Fruit fly (Drosophila melanogaster): ENCODE results near the gene glo.

DNA sequence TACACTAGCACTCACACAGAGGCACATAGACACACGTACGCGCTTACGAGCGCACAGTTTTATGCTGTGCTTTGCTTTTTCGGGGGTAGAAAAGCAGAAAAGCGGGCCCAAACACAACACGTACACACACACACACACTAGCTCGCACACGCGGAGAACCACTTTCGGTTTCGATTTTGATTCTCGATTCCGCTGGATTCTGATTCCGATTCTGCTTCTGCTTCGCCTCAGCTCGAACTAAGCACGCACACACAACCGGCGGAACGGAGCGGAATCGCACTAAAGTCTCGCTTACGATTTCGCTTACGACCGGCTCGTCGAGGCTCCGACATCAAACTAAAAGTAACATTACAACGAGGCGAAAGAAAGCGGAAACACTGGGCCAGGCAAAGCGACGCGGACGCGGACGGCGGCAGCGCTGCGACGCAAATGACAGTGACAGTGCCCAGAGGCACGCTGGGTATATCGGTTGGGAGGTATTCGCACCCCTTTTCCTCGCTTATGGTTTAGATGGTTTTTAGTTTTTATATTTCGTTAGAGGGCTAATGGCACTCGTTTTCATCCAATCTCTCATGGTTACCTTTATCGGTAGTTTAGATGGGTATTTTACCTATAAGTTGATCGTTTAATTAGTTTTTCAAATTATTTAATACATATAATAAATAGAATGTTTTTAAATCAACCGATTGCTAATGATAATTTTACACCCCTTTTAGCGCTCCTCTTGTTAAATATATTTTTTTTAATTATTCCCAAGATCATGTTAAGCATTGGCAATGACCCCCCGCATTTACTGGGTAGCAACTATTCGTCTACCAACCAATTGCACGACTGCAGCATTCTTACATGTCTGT is 41.0 kb downstream of the glo start:
- TF ChIP-seq CG14655 (GFP tag; optimal IDR thresholded peaks at IDR 0.05): peak; percentile 75
- 0 out of 2 replicates have a peak, but pooled peaks have one; percentile 5 for TF ChIP-seq CG10348 (GFP tag; IDR thresholded peaks at IDR 0.05)
- TF ChIP-seq CG8159 (tag; optimal IDR thresholded peaks at IDR 0.05): peak; percentile 57
- TF ChIP-seq CG32121 (GFP tag; IDR thresholded peaks at IDR 0.05): peak; percentile 57; the same call in 1 of the 2 replicates
- TF ChIP-seq CG34367 (tag; optimal IDR thresholded peaks at IDR 0.05): peak; percentile 57
- TF ChIP-seq D1 (tag; optimal IDR thresholded peaks at IDR 0.05): no peak
- TF ChIP-seq CG13204 (GFP tag; optimal IDR thresholded peaks at IDR 0.05): peak; percentile 61
- peak; percentile 72 for TF ChIP-seq Ets98B (GFP tag; IDR thresholded peaks at IDR 0.05)
- peak; percentile 64 for TF ChIP-seq CG12605 (GFP tag; IDR thresholded peaks at IDR 0.05)
- TF ChIP-seq CG4496 (GFP tag; IDR thresholded peaks at IDR 0.05): peak; percentile 44; the same call in 1 of the 3 replicates
- peak; percentile 55 for TF ChIP-seq EcR (GFP tag; optimal IDR thresholded peaks at IDR 0.05)

Data from whole organism, pupa.